Worm (Caenorhabditis elegans) whole organism, L4/young adult: ENCODE results near the gene B0353.1.

Experiments
- W03F9.2 ChIP-seq: fragments of 150-350 bp; optimal IDR thresholded peaks from 2 replicates; lab custom pipeline; 2014; ENCODE audit warnings: missing biosample characterization, missing genetic modification characterization
- dao-5 ChIP-seq: sonication (generic microtip); optimal IDR thresholded peaks from 2 replicates; lab custom pipeline; 2016; ENCODE audit warnings: missing genotype, missing genetic modification characterization, moderate library complexity, missing compliant biosample characterization
- him-1 ChIP-seq: sonication (generic microtip); optimal IDR thresholded peaks from 2 replicates; lab custom pipeline; 2016; ENCODE audit warnings: missing genotype, missing genetic modification reagents, missing genetic modification characterization, missing compliant biosample characterization

DNA sequence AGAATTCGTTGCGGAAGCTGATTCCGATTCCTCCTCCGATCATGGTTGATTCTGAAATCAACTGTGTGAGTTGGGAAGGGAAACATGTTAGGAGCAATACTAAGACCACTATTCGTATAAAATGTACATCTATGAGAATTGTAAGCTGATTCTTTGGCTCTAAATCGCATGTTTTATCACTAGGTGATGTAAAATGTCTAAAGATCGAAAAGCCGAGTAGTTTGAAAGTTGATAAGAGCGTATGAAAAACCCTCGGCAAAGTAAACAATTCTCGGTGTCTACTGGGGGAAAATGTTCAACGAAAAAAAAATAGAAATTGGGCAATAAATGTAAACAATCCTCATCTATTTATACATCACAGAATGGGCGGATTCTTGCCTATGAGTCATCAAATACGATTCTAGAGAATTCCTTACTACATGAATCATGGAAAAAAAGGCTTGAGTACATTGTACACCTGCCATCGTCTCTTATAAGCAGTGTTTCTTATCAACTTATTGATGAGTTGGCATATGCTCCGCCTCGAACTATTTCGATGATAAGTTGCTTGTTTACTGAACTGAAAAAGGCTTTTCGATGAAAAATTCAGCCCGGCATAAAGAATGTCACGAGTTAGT is 44.7 kb downstream of the B0353.1 start, which contains the start of gene lec-6:
- no peak for TF ChIP-seq him-1 (tag; lab: Kevin White, UChicago)
- TF ChIP-seq W03F9.2 (tag; lab: Kevin White, UChicago) = no peak
- no peak for TF ChIP-seq dao-5
